Fruit fly (Drosophila melanogaster) whole organism, embryonic: Measurements from ENCODE around the gene Rad23.

Source experiments
- CG10267 ChIP-seq: fragments of 200-800 bp; sonication (Bioruptor generic); optimal IDR thresholded peaks from 2 replicates; lab custom pipeline; 2018; ENCODE audit warnings: missing biosample characterization, mild to moderate bottlenecking, missing genetic modification characterization, moderate library complexity
- CG10431 ChIP-seq: fragments of 200-800 bp; sonication (Bioruptor generic); optimal IDR thresholded peaks from 3 replicates; lab custom pipeline; 2018; ENCODE audit warnings: missing biosample characterization, mild to moderate bottlenecking, missing genetic modification characterization
- CG12219 ChIP-seq: fragments of 200-800 bp; sonication (Bioruptor generic); optimal IDR thresholded peaks from 3 replicates; lab custom pipeline; 2018; ENCODE audit warnings: missing biosample characterization, mild to moderate bottlenecking, missing genetic modification characterization
- CG18262 ChIP-seq: fragments of 200-800 bp; optimal IDR thresholded peaks from 3 replicates; lab custom pipeline; 2019; ENCODE audit warnings: missing biosample characterization, mild to moderate bottlenecking, missing genetic modification characterization, moderate library complexity
- CG2712 ChIP-seq: fragments of 200-800 bp; optimal IDR thresholded peaks from 3 replicates; lab custom pipeline; 2019; ENCODE audit warnings: missing biosample characterization, mild to moderate bottlenecking, missing genetic modification characterization, moderate library complexity
- CG2889 ChIP-seq: fragments of 200-800 bp; sonication (Bioruptor generic); IDR thresholded peaks from 3 replicates; pipeline ENCODE4 v1.3.6; 2022; ENCODE audit warnings: missing biosample characterization, missing genetic modification characterization
- CG6254 ChIP-seq: fragments of 200-800 bp; sonication (Bioruptor generic); optimal IDR thresholded peaks from 3 replicates; lab custom pipeline; 2017; ENCODE audit warnings: mild to moderate bottlenecking, missing biosample characterization, missing genetic modification reagents, missing genetic modification characterization
- CG6854 ChIP-seq: fragments of 200-800 bp; sonication (Bioruptor generic); optimal IDR thresholded peaks from 3 replicates; lab custom pipeline; 2017; ENCODE audit warnings: missing biosample characterization, mild to moderate bottlenecking, missing genetic modification characterization
- CG7372 ChIP-seq: fragments of 200-800 bp; sonication (Bioruptor generic); IDR thresholded peaks from 2 replicates; pipeline ENCODE4 v1.3.6; 2022; ENCODE audit warnings: missing biosample characterization, missing genetic modification characterization
- CG7556 ChIP-seq: fragments of 200-800 bp; sonication (Bioruptor generic); optimal IDR thresholded peaks from 2 replicates; lab custom pipeline; 2017; ENCODE audit warnings: missing biosample characterization, mild to moderate bottlenecking, missing genetic modification characterization
- CG8478 ChIP-seq: fragments of >200 bp; optimal IDR thresholded peaks from 2 replicates; lab custom pipeline; 2018
- CG9817 ChIP-seq: fragments of 200-800 bp; sonication (Bioruptor generic); optimal IDR thresholded peaks from 2 replicates; lab custom pipeline; 2018; ENCODE audit warnings: missing biosample characterization, mild to moderate bottlenecking, missing genetic modification characterization, moderate library complexity
- Camta ChIP-seq: fragments of 200-800 bp; sonication (Bioruptor generic); optimal IDR thresholded peaks from 2 replicates; lab custom pipeline; 2016; ENCODE audit warnings: missing biosample characterization, missing genetic modification characterization
- Ets65A ChIP-seq: fragments of 200-800 bp; sonication (Bioruptor generic); peaks from one replicate; lab custom pipeline; 2016; ENCODE audit warnings: missing biosample characterization, missing genetic modification characterization
- Fer1 ChIP-seq: fragments of 200-800 bp; sonication (Bioruptor generic); optimal IDR thresholded peaks from 2 replicates; lab custom pipeline; 2017; ENCODE audit warnings: missing biosample characterization, mild to moderate bottlenecking, missing genetic modification characterization
- H15 ChIP-seq: fragments of 200-800 bp; sonication (Bioruptor generic); IDR thresholded peaks from 3 replicates; pipeline ENCODE4 v1.3.6; 2022; ENCODE audit warnings: missing biosample characterization, missing genetic modification characterization
- HmgD ChIP-seq: fragments of 200-800 bp; sonication (Bioruptor generic); optimal IDR thresholded peaks from 3 replicates; lab custom pipeline; 2016; ENCODE audit warnings: missing biosample characterization, missing genetic modification characterization
- Hmr ChIP-seq: fragments of 200-800 bp; sonication (Bioruptor generic); optimal IDR thresholded peaks from 3 replicates; lab custom pipeline; 2017; ENCODE audit warnings: mild to moderate bottlenecking, missing biosample characterization, missing genetic modification reagents, missing genetic modification characterization
- Hr78 ChIP-seq, 2 experiments: fragments of 200-800 bp in 1 of 2; fragments of >200 bp in 1 of 2; sonication (Bioruptor generic) in 1 of 2; optimal IDR thresholded peaks; 2 replicates each; lab custom pipeline; 2017 to 2019; ENCODE audit warnings: missing biosample characterization in 2 of 2, missing genetic modification characterization in 2 of 2, mild to moderate bottlenecking in 1 of 2, moderate library complexity in 1 of 2
- Lhr ChIP-seq: fragments of 200-800 bp; sonication (Bioruptor generic); optimal IDR thresholded peaks from 3 replicates; lab custom pipeline; 2017; ENCODE audit warnings: mild to moderate bottlenecking, missing biosample characterization, missing genetic modification reagents, missing genetic modification characterization
- MESR4 ChIP-seq: fragments of 200-800 bp; sonication (Bioruptor generic); optimal IDR thresholded peaks from 2 replicates; lab custom pipeline; 2018; ENCODE audit warnings: missing biosample characterization, mild to moderate bottlenecking, missing genetic modification characterization, moderate library complexity
- Mes4 ChIP-seq: fragments of 200-800 bp; sonication (Bioruptor generic); optimal IDR thresholded peaks from 2 replicates; lab custom pipeline; 2016; ENCODE audit warnings: missing biosample characterization, missing genetic modification characterization
- NC2β ChIP-seq: fragments of 200-800 bp; sonication (Bioruptor generic); optimal IDR thresholded peaks from 2 replicates; lab custom pipeline; 2016; ENCODE audit warnings: missing biosample characterization, missing genetic modification characterization
- Nf-YA ChIP-seq: fragments of 200-800 bp; sonication (Bioruptor generic); IDR thresholded peaks from 2 replicates; pipeline ENCODE4 v1.3.6; 2022; ENCODE audit warnings: missing biosample characterization, missing genetic modification characterization
- NfI ChIP-seq: fragments of 200-800 bp; sonication (Bioruptor generic); optimal IDR thresholded peaks from 3 replicates; lab custom pipeline; 2018; ENCODE audit warnings: missing biosample characterization, mild to moderate bottlenecking, missing genetic modification characterization, moderate library complexity
- Rfx ChIP-seq: fragments of 200-800 bp; sonication (Bioruptor generic); IDR thresholded peaks from 2 replicates; pipeline ENCODE4 v1.3.6; 2022; ENCODE audit warnings: missing biosample characterization, missing genetic modification characterization
- Sry-β ChIP-seq: fragments of 200-800 bp; sonication (Bioruptor generic); optimal IDR thresholded peaks from 2 replicates; lab custom pipeline; 2018; ENCODE audit warnings: missing biosample characterization, mild to moderate bottlenecking, missing genetic modification characterization, moderate library complexity
- TFAM ChIP-seq: fragments of 200-800 bp; sonication (Bioruptor generic); optimal IDR thresholded peaks from 2 replicates; lab custom pipeline; 2017; ENCODE audit warnings: missing biosample characterization, missing genetic modification characterization, inconsistent platforms
- ara ChIP-seq: fragments of 200-800 bp; sonication (Bioruptor generic); IDR thresholded peaks from 2 replicates; pipeline ENCODE4 v1.3.6; 2022; ENCODE audit warnings: missing biosample characterization, missing genetic modification characterization
- chif ChIP-seq, 2 experiments: fragments of 200-800 bp; sonication (Bioruptor generic); optimal IDR thresholded peaks; 3 replicates each; lab custom pipeline; 2016; ENCODE audit warnings: missing biosample characterization in 2 of 2, missing genetic modification characterization in 2 of 2
- ci ChIP-seq: fragments of 200-800 bp; sonication (Bioruptor generic); IDR thresholded peaks from 3 replicates; pipeline ENCODE4 v1.3.6; 2022; ENCODE audit warnings: missing biosample characterization, missing genetic modification characterization
- dmrt11E ChIP-seq: fragments of 200-800 bp; sonication (Bioruptor generic); optimal IDR thresholded peaks from 3 replicates; lab custom pipeline; 2018; ENCODE audit warnings: missing biosample characterization, mild to moderate bottlenecking, missing genetic modification characterization, moderate library complexity
- dpn ChIP-seq, 2 experiments: fragments of 200-800 bp; sonication (Bioruptor generic); optimal IDR thresholded peaks; 3 replicates each; lab custom pipeline; 2016; ENCODE audit warnings: missing biosample characterization in 2 of 2, missing genetic modification characterization in 2 of 2
- dysf ChIP-seq: fragments of 200-800 bp; sonication (Bioruptor generic); IDR thresholded peaks from 3 replicates; pipeline ENCODE4 v1.3.6; 2022; ENCODE audit warnings: missing biosample characterization, missing genetic modification characterization
- fru ChIP-seq: fragments of >200 bp; optimal IDR thresholded peaks from 2 replicates; lab custom pipeline; 2017
- gcm ChIP-seq: fragments of 200-800 bp; sonication (Bioruptor generic); optimal IDR thresholded peaks from 2 replicates; lab custom pipeline; 2019; ENCODE audit warnings: missing biosample characterization, mild to moderate bottlenecking, missing genetic modification characterization, moderate library complexity
- gem ChIP-seq: fragments of 200-800 bp; sonication (Bioruptor generic); optimal IDR thresholded peaks from 2 replicates; lab custom pipeline; 2019; ENCODE audit warnings: missing biosample characterization, mild to moderate bottlenecking, missing genetic modification characterization, moderate library complexity
- gfzf ChIP-seq: fragments of 200-800 bp; sonication (Bioruptor generic); optimal IDR thresholded peaks from 2 replicates; lab custom pipeline; 2016; ENCODE audit warnings: missing biosample characterization, mild to moderate bottlenecking, missing genetic modification characterization, moderate library complexity
- gsb ChIP-seq: fragments of 200-800 bp; sonication (Bioruptor generic); IDR thresholded peaks from 2 replicates; pipeline ENCODE4 v1.3.6; 2022; ENCODE audit warnings: missing biosample characterization, missing genetic modification characterization
- mirr ChIP-seq: fragments of 200-800 bp; sonication (Bioruptor generic); optimal IDR thresholded peaks from 3 replicates; lab custom pipeline; 2018; ENCODE audit warnings: missing biosample characterization, mild to moderate bottlenecking, missing genetic modification characterization
- nau ChIP-seq: fragments of 200-800 bp; sonication (Bioruptor generic); optimal IDR thresholded peaks from 3 replicates; lab custom pipeline; 2017; ENCODE audit warnings: missing biosample characterization, mild to moderate bottlenecking, missing genetic modification characterization, missing genetic modification reagents
- ranshi ChIP-seq: fragments of 200-800 bp; sonication (Bioruptor generic); IDR thresholded peaks from 2 replicates; pipeline ENCODE4 v1.3.6; 2022; ENCODE audit warnings: missing biosample characterization, missing genetic modification characterization
- sc ChIP-seq, 3 experiments: fragments of >200 bp in 2 of 3; fragments of 200-800 bp in 1 of 3; sonication (Bioruptor generic) in 1 of 3; optimal IDR thresholded peaks; 2 replicates in 2 of 3; 3 replicates in 1 of 3; lab custom pipeline; 2017; ENCODE audit warnings: mild to moderate bottlenecking in 1 of 3, missing biosample characterization in 1 of 3, missing genetic modification characterization in 1 of 3, missing genetic modification reagents in 1 of 3
- sens ChIP-seq: fragments of 200-800 bp; sonication (Bioruptor generic); peaks from one replicate; lab custom pipeline; 2016; ENCODE audit warnings: missing biosample characterization, missing genetic modification characterization
- sob ChIP-seq: fragments of 200-800 bp; sonication (Bioruptor generic); IDR thresholded peaks from 2 replicates; pipeline ENCODE4 v1.3.6; 2022; ENCODE audit warnings: missing biosample characterization, missing genetic modification characterization
- tin ChIP-seq: fragments of 200-800 bp; sonication (Bioruptor generic); optimal IDR thresholded peaks from 3 replicates; lab custom pipeline; 2016; ENCODE audit warnings: missing biosample characterization, missing genetic modification characterization
- tio ChIP-seq: fragments of 200-800 bp; sonication (Bioruptor generic); optimal IDR thresholded peaks from 2 replicates; lab custom pipeline; 2017; ENCODE audit warnings: missing biosample characterization, missing genetic modification characterization, inconsistent platforms
- unpg ChIP-seq: fragments of 200-800 bp; sonication (Bioruptor generic); optimal IDR thresholded peaks from 3 replicates; lab custom pipeline; 2018; ENCODE audit warnings: missing biosample characterization, mild to moderate bottlenecking, missing genetic modification characterization, moderate library complexity
- wek ChIP-seq: fragments of 200-800 bp; sonication (Bioruptor generic); optimal IDR thresholded peaks from 3 replicates; lab custom pipeline; 2018; ENCODE audit warnings: missing biosample characterization, mild to moderate bottlenecking, missing genetic modification characterization, moderate library complexity
- wor ChIP-seq: fragments of 200-800 bp; sonication (Bioruptor generic); IDR thresholded peaks from 2 replicates; pipeline ENCODE4 v1.3.6; 2022; ENCODE audit warnings: missing biosample characterization, missing genetic modification characterization
- zfh1 ChIP-seq: fragments of 200-800 bp; sonication (Bioruptor generic); IDR thresholded peaks from 3 replicates; pipeline ENCODE4 v1.3.6; 2022; ENCODE audit warnings: missing biosample characterization, missing genetic modification characterization

Rad23 gene

dm6 chr4:314672-315266 is 6.9 kb downstream of the Rad23 start, which contains the start of gene Rnf11 (continued):
- TF ChIP-seq gcm (GFP tag; lab: Kevin White, UChicago) (no peak), tio (no peak), sob (GFP tag; lab: Robert Waterston, UW) (no peak), Hr78 (GFP tag; optimal IDR thresholded peaks at IDR 0.05; lab: Kevin White, UChicago) (peak in 1 of 2 experiments; percentile 34), gfzf (peak; percentile 57), Hmr (GFP tag; lab: Kevin White, UChicago) (no peak), Fer1 (GFP tag; lab: Kevin White, UChicago) (no peak), Ets65A (GFP tag; lab: Kevin White, UChicago) (peak; percentile 25), sens (GFP tag; lab: Kevin White, UChicago) (peak; percentile 79), Camta (GFP tag; lab: Kevin White, UChicago) (no peak), sc (optimal IDR thresholded peaks at IDR 0.05; lab: Kevin White, UChicago) (no peak), sc (GFP tag; optimal IDR thresholded peaks at IDR 0.05; lab: Kevin White, UChicago) (no peak), H15 (GFP tag; lab: Robert Waterston, UW) (no peak), CG10267 (tag; lab: Kevin White, UChicago) (no peak), tin (GFP tag; lab: Kevin White, UChicago) (no peak), CG7556 (GFP tag; lab: Kevin White, UChicago) (no peak), ara (GFP tag; lab: Robert Waterston, UW) (no peak), gem (tag; lab: Kevin White, UChicago) (peak; percentile 8), CG12219 (GFP tag; lab: Kevin White, UChicago) (no peak), chif (GFP tag; optimal IDR thresholded peaks at IDR 0.05; lab: Kevin White, UChicago) (no peak), Nf-YA (GFP tag; lab: Robert Waterston, UW) (no peak), NfI (no peak), Lhr (GFP tag; lab: Kevin White, UChicago) (peak; percentile 38), dmrt11E (peak; percentile 4), mirr (GFP tag; lab: Kevin White, UChicago) (no peak), CG7372 (GFP tag; lab: Robert Waterston, UW) (no peak), CG18262 (tag; lab: Kevin White, UChicago) (no peak), nau (GFP tag; lab: Kevin White, UChicago) (no peak), CG9817 (tag; lab: Kevin White, UChicago) (no peak), TFAM (GFP tag; lab: Kevin White, UChicago) (no peak), Mes4 (GFP tag; lab: Kevin White, UChicago) (no peak), CG10431 (peak; percentile 35), HmgD (GFP tag; lab: Kevin White, UChicago) (no peak), CG6254 (GFP tag; lab: Kevin White, UChicago) (no peak), Rfx (GFP tag; lab: Robert Waterston, UW) (no peak), CG2712 (peak; percentile 3), CG2889 (no peak), ci (no peak), dpn (GFP tag; optimal IDR thresholded peaks at IDR 0.05; lab: Kevin White, UChicago) (no peak), dysf (GFP tag; lab: Robert Waterston, UW) (no peak), gsb (no peak), CG8478 (lab: Kevin White, UChicago) (no peak), ranshi (GFP tag; lab: Robert Waterston, UW) (no peak), Sry-β (GFP tag; lab: Kevin White, UChicago) (no peak), unpg (GFP tag; lab: Kevin White, UChicago) (no peak), zfh1 (GFP tag; lab: Robert Waterston, UW) (no peak), fru (no peak), MESR4 (GFP tag; lab: Kevin White, UChicago) (peak; percentile 20), wek (no peak), wor (GFP tag; lab: Robert Waterston, UW) (no peak), CG6854 (GFP tag; lab: Kevin White, UChicago) (no peak), NC2β (no peak)
